Fruit fly (Drosophila melanogaster): ENCODE results near the gene CG9281.

CG9281 gene

dm6 chrX:15696854-15697540 is 13.3 kb downstream of the CG9281 start, which contains the start of gene CG8128 (continued):
- TF ChIP-seq CoRest (tag; optimal IDR thresholded peaks at IDR 0.05), result peak; percentile 20
- TF ChIP-seq sqz (GFP tag; optimal IDR thresholded peaks at IDR 0.05), result no peak
- no peak; the same call in 1 of the 2 replicates for TF ChIP-seq MBD-R2 (GFP tag; IDR thresholded peaks at IDR 0.05)
- no peak for TF ChIP-seq CG3065 (GFP tag; optimal IDR thresholded peaks at IDR 0.05)
- TF ChIP-seq Rfx (GFP tag; IDR thresholded peaks at IDR 0.05), result peak; percentile 7; the same call in 1 of the 2 replicates
- TF ChIP-seq CG5180 (GFP tag; optimal IDR thresholded peaks at IDR 0.05), result no peak
- no peak for TF ChIP-seq Dbx (GFP tag; IDR thresholded peaks at IDR 0.05)
- no peak for TF ChIP-seq Trl (optimal IDR thresholded peaks at IDR 0.05)
- no peak for TF ChIP-seq Trl (GFP tag; optimal IDR thresholded peaks at IDR 0.05)
- peak; percentile 2 for TF ChIP-seq CG12391 (tag; optimal IDR thresholded peaks at IDR 0.05)
- no peak for TF ChIP-seq ara (GFP tag; IDR thresholded peaks at IDR 0.05)
- TF ChIP-seq CG18599 (GFP tag; optimal IDR thresholded peaks at IDR 0.05), result no peak
- TF ChIP-seq zfh1 (GFP tag; IDR thresholded peaks at IDR 0.05), result no peak
- TF ChIP-seq CG6654 (GFP tag; optimal IDR thresholded peaks at IDR 0.05), result no peak
- no peak for TF ChIP-seq eyg (GFP tag; optimal IDR thresholded peaks at IDR 0.05)
- no peak for TF ChIP-seq CG6254 (GFP tag; optimal IDR thresholded peaks at IDR 0.05)
- TF ChIP-seq CG14710 (tag; optimal IDR thresholded peaks at IDR 0.05), result peak; percentile 24
- TF ChIP-seq hb (GFP tag; IDR thresholded peaks at IDR 0.05; ENCODE audit: partially characterized antibody), result no peak
- no peak for TF ChIP-seq fd102C (GFP tag; optimal IDR thresholded peaks at IDR 0.05)
- TF ChIP-seq CG10462 (GFP tag; optimal IDR thresholded peaks at IDR 0.05), result no peak
- no peak for TF ChIP-seq CG2116 (GFP tag; optimal IDR thresholded peaks at IDR 0.05)
- no peak for TF ChIP-seq CG11696 (GFP tag; IDR thresholded peaks at IDR 0.05)
- TF ChIP-seq CG34224 (GFP tag; IDR thresholded peaks at IDR 0.05; ENCODE audit: partially characterized antibody), result no peak
- no peak for TF ChIP-seq CG7963 (GFP tag; IDR thresholded peaks at IDR 0.05; ENCODE audit: partially characterized antibody)
- no peak for TF ChIP-seq otp (GFP tag; IDR thresholded peaks at IDR 0.05)
- TF ChIP-seq Camta (GFP tag; optimal IDR thresholded peaks at IDR 0.05), result no peak
- peak; percentile 50 for TF ChIP-seq BEAF-32 (GFP tag; optimal IDR thresholded peaks at IDR 0.05)
- TF ChIP-seq CG2678 (tag; optimal IDR thresholded peaks at IDR 0.05), result no peak
- no peak for TF ChIP-seq CG7556 (GFP tag; optimal IDR thresholded peaks at IDR 0.05)
- TF ChIP-seq CG10654 (GFP tag; optimal IDR thresholded peaks at IDR 0.05), result no peak
- TF ChIP-seq Adf1 (GFP tag; IDR thresholded peaks at IDR 0.05), result no peak
- TF ChIP-seq fd96Cb (tag; optimal IDR thresholded peaks at IDR 0.05), result no peak
- no peak for TF ChIP-seq CG10209 (GFP tag; optimal IDR thresholded peaks at IDR 0.05)
- no peak for TF ChIP-seq slp2 (GFP tag; optimal IDR thresholded peaks at IDR 0.05)
- no peak for TF ChIP-seq HmgD (GFP tag; optimal IDR thresholded peaks at IDR 0.05)
- no peak for TF ChIP-seq vnd (GFP tag; IDR thresholded peaks at IDR 0.05; ENCODE audit: partially characterized antibody)
- TF ChIP-seq mirr (GFP tag; optimal IDR thresholded peaks at IDR 0.05), result no peak
- 0 out of 2 replicates have a peak, but pooled peaks have one; percentile 9 for TF ChIP-seq sisA (GFP tag; IDR thresholded peaks at IDR 0.05)
- no peak for TF ChIP-seq CG16815 (GFP tag; optimal IDR thresholded peaks at IDR 0.05)
- TF ChIP-seq knrl (GFP tag; IDR thresholded peaks at IDR 0.05; ENCODE audit: partially characterized antibody), result no peak
- TF ChIP-seq vvl (GFP tag; IDR thresholded peaks at IDR 0.05), result no peak
- TF ChIP-seq pnt (GFP tag; optimal IDR thresholded peaks at IDR 0.05), result no peak
- TF ChIP-seq Ravus (GFP tag; IDR thresholded peaks at IDR 0.05), result no peak
- no peak for TF ChIP-seq CG2199 (GFP tag; IDR thresholded peaks at IDR 0.05)
- TF ChIP-seq D19B (GFP tag; optimal IDR thresholded peaks at IDR 0.05), result no peak
- TF ChIP-seq Elba2 (GFP tag; optimal IDR thresholded peaks at IDR 0.05), result no peak
- TF ChIP-seq jumu (GFP tag; optimal IDR thresholded peaks at IDR 0.05), result no peak
- TF ChIP-seq pfk (GFP tag; optimal IDR thresholded peaks at IDR 0.05), result no peak
- TF ChIP-seq CG8388 (GFP tag; optimal IDR thresholded peaks at IDR 0.05), result no peak
- no peak for TF ChIP-seq CG1792 (GFP tag; optimal IDR thresholded peaks at IDR 0.05)

Measured in whole organism, embryonic.